Worm (Caenorhabditis elegans): ENCODE data around the gene nhr-46.

DNA sequence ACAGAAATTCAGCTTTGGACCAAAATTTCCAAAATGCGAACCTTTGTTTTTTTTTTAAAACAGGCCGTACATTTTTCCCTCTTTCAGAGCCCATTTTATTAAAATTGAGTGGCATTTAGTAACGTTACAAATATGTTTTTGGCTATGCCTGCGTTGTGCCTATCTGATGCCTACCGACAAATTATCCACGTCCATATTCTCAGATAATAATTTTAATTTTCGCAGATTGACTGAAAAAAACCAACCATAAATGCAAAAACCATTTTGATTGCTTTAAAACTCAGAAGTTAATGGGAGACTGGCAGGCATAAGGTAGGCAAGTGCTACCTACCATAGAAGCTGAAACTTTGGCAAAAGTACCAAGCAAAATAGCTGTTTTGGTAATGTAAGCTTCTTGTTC, 3.0 kb upstream of the nhr-46 start:
- TF ChIP-seq ztf-22 (GFP tag; optimal IDR thresholded peaks at IDR 0.05) (no peak), egl-44 (GFP tag; IDR thresholded peaks at IDR 0.05) (no peak), efl-1 (GFP tag; optimal IDR thresholded peaks at IDR 0.05) (no peak), ama-1 (optimal IDR thresholded peaks at IDR 0.05) (no peak), ama-1 (GFP tag; optimal IDR thresholded peaks at IDR 0.05) (no peak), F39B2.1 (GFP tag; IDR thresholded peaks at IDR 0.05) (no peak), mxl-1 (tag; optimal IDR thresholded peaks at IDR 0.05) (no peak), lsl-1 (GFP tag; optimal IDR thresholded peaks at IDR 0.05) (no peak)

All from whole organism, young adult.